Worm (Caenorhabditis elegans) whole organism, midembryonic: Measurements from ENCODE around the gene R12B2.13.

Experiments
- T22C8.4 ChIP-seq: fragments of 200-800 bp; sonication (Bioruptor generic); IDR thresholded peaks from 2 replicates; pipeline ENCODE4 v1.3.6; 2022; ENCODE audit warnings: missing genetic modification characterization, missing compliant biosample characterization
- med-1 ChIP-seq: sonication (generic microtip); optimal IDR thresholded peaks from 2 replicates; lab custom pipeline; 2017; ENCODE audit warnings: missing genetic modification characterization, mild to moderate bottlenecking, missing compliant biosample characterization, antibody characterized with exemption, missing genetic modification reagents; ENCODE audit not compliant: insufficient read depth
- tab-1 ChIP-seq: fragments of 200-800 bp; sonication (Bioruptor generic); IDR thresholded peaks from 2 replicates; pipeline ENCODE4 v1.3.6; 2022; ENCODE audit warnings: missing genetic modification characterization, missing compliant biosample characterization

DNA sequence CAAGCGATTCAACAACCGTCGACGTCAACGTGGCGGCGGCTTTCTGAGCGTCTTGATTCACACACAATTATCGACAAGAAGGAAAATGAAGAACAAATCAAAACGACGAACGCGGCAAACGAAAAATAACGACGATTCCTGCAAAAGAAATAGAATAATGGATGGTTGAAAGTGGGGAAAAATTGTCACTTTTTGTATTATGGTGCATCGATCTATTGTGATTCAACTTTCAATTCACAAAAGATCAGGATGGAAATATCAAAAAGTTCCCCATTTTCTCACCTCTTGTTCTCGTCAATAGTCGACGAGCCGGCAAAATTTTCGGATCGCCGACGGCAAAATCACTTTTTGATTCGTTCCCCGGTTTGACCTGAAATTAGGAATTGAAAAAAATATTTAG, at the start of gene R12B2.13, which contains the start of gene mdt-15:
- no peak for TF ChIP-seq med-1 (GFP tag; lab: Kevin White, UChicago)
- TF ChIP-seq T22C8.4 (GFP tag; lab: Robert Waterston, UW), result no peak
- no peak for TF ChIP-seq tab-1
